Worm (Caenorhabditis elegans) whole organism, L2 larva: ENCODE results near the gene ule-5.

ENCODE experiments used
- R02D3.7 ChIP-seq: fragments of 150-350 bp; optimal IDR thresholded peaks from 2 replicates; lab custom pipeline; 2014; ENCODE audit warnings: missing biosample characterization, missing genetic modification characterization
- ZK546.5 ChIP-seq: sonication (generic microtip); optimal IDR thresholded peaks from 2 replicates; lab custom pipeline; 2017; ENCODE audit warnings: missing biosample characterization, missing genetic modification characterization
- aly-2 ChIP-seq: fragments of 150-350 bp; optimal IDR thresholded peaks from 2 replicates; lab custom pipeline; 2014; ENCODE audit warnings: missing biosample characterization, missing genetic modification characterization
- ama-1 ChIP-seq: fragments of 150-350 bp; optimal IDR thresholded peaks from 2 replicates; lab custom pipeline; 2018; ENCODE audit warnings: inconsistent platforms
- ceh-82 ChIP-seq: fragments of 150-350 bp; optimal IDR thresholded peaks from 2 replicates; lab custom pipeline; 2014; ENCODE audit warnings: missing biosample characterization, missing genetic modification characterization
- crh-2 ChIP-seq: sonication (generic microtip); optimal IDR thresholded peaks from 2 replicates; lab custom pipeline; 2017; ENCODE audit warnings: missing biosample characterization, missing genetic modification characterization
- elt-1 ChIP-seq: fragments of 150-350 bp; optimal IDR thresholded peaks from 2 replicates; lab custom pipeline; 2014; ENCODE audit warnings: missing biosample characterization, missing genetic modification characterization
- fos-1 ChIP-seq: fragments of 150-350 bp; optimal IDR thresholded peaks from 2 replicates; lab custom pipeline; 2014; ENCODE audit warnings: missing biosample characterization, missing genetic modification characterization
- lin-11 ChIP-seq: fragments of 150-350 bp; sonication (generic microtip); optimal IDR thresholded peaks from 2 replicates; lab custom pipeline; 2014; ENCODE audit warnings: missing biosample characterization, missing genetic modification characterization, inconsistent platforms, mixed read lengths
- lin-39 ChIP-seq: fragments of 150-350 bp; optimal IDR thresholded peaks from 2 replicates; lab custom pipeline; 2014; ENCODE audit warnings: missing biosample characterization, missing genetic modification reagents, missing genetic modification characterization
- nhr-10 ChIP-seq: sonication (generic microtip); optimal IDR thresholded peaks from 2 replicates; lab custom pipeline; 2017; ENCODE audit warnings: missing biosample characterization, missing genetic modification characterization
- nhr-12 ChIP-seq: fragments of 150-350 bp; optimal IDR thresholded peaks from 2 replicates; lab custom pipeline; 2014; ENCODE audit warnings: missing biosample characterization, missing genetic modification characterization
- nhr-129 ChIP-seq: fragments of 150-350 bp; optimal IDR thresholded peaks from 2 replicates; lab custom pipeline; 2014; ENCODE audit warnings: missing biosample characterization, missing genetic modification characterization
- nhr-25 ChIP-seq: fragments of 150-350 bp; sonication (generic microtip); optimal IDR thresholded peaks from 3 replicates; lab custom pipeline; 2014; ENCODE audit warnings: missing biosample characterization, missing genetic modification characterization
- nhr-77 ChIP-seq: fragments of 150-350 bp; optimal IDR thresholded peaks from 2 replicates; lab custom pipeline; 2014; ENCODE audit warnings: missing biosample characterization, missing genetic modification characterization
- peb-1 ChIP-seq: fragments of 150-350 bp; optimal IDR thresholded peaks from 2 replicates; lab custom pipeline; 2014; ENCODE audit warnings: missing biosample characterization, missing genetic modification characterization
- sma-9 ChIP-seq, 2 experiments: fragments of 150-350 bp in 1 of 2; sonication (generic microtip) in 1 of 2; optimal IDR thresholded peaks; 2 replicates each; lab custom pipeline; 2014 to 2016; ENCODE audit warnings: missing genetic modification characterization in 2 of 2, mild to moderate bottlenecking in 1 of 2, missing biosample characterization in 1 of 2, missing compliant biosample characterization in 1 of 2, missing genetic modification reagents in 1 of 2, moderate library complexity in 1 of 2
- unc-62 ChIP-seq: fragments of 150-350 bp; optimal IDR thresholded peaks from 2 replicates; lab custom pipeline; 2014; ENCODE audit warnings: missing biosample characterization, missing genetic modification reagents, missing genetic modification characterization
- ztf-11 ChIP-seq: sonication (generic microtip); optimal IDR thresholded peaks from 2 replicates; lab custom pipeline; 2017; ENCODE audit warnings: missing biosample characterization, missing genetic modification characterization
- ztf-4 ChIP-seq: fragments of 150-350 bp; optimal IDR thresholded peaks from 2 replicates; lab custom pipeline; 2014; ENCODE audit warnings: missing biosample characterization, missing genetic modification characterization

The ule-5 gene

DNA sequence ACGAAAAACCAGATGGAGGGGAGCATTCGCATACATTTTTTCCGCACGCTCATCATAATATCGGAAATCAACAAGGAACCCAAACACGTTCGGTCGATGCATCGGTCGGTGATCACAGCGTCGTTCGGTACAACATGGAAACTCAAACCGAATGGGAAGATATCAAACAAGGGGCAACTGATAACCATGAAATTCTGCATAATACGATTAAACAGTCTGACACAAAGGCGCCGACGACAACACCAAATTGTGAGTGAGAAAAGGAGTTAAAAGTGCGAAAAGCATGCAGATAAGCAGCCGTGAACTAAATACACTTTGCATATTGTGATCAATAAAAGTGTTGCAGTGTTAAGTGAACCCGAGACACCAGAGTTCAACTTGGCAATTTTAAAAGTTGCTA is 42.3 kb downstream of the ule-5 start:
- no peak for TF ChIP-seq lin-39 (tag; lab: Kevin White, UChicago)
- TF ChIP-seq sma-9 (GFP tag; optimal IDR thresholded peaks at IDR 0.05; lab: Kevin White, UChicago) = peak; percentile 52
- no peak for TF ChIP-seq sma-9 (tag; optimal IDR thresholded peaks at IDR 0.05; lab: Kevin White, UChicago)
- TF ChIP-seq fos-1 = peak; percentile 48
- TF ChIP-seq, all 48 proteins: peak for 2

DNA sequence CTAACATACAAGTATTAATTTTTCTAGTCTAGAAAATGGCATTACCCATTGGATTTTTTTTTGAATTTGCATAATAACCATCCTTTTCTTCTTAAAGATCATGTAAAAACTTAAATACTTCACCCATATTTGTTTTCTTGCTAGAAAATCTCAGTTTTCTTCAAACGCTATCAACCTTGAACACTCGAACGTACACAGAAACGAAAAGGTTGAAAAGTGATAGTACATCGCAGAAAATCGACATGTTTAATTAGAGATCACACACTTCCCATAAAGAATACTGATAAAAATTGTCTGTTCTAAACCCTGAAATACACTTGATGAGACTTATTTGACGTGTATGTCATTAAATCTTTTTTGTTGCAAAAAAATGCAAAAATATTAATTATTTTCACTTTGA is 44.7 kb downstream of the ule-5 start, which contains the start of gene F55G7.4:
Gene F55G7.4, plus strand, starts transcription at position 301 of the 400 bp plus-strand sequence.
- TF ChIP-seq nhr-77 (tag; lab: Kevin White, UChicago) (no peak), crh-2 (tag; lab: Kevin White, UChicago) (no peak), lin-39 (tag; lab: Kevin White, UChicago) (no peak), ceh-82 (no peak)
- TF ChIP-seq, all 48 proteins: peak for 0

DNA sequence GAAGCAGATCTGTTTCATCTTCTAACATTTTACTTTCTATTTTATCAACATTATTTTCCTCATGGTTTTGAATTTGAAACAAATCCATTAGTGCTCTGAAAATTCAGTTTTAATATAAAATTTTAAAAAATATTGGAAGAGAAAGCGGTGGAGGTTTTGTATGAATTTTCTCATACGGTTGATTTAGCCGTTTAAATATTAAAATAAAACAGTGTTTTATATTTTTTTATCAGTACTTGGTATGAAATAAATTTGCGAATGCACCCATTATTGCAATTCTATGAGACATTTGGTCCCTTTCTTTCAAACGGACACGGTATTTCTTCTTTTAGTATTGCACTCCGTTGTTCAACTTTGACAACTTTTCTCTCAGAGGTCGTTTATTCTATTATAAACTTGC is 48.6 kb downstream of the ule-5 start, which contains the start of gene dot-1.4:
Gene dot-1.4, minus strand, starts transcription at position 101 of the 400 bp plus-strand sequence.
- TF ChIP-seq crh-2 (tag; lab: Kevin White, UChicago) = no peak
- no peak for TF ChIP-seq lin-39 (tag; lab: Kevin White, UChicago)
- no peak for TF ChIP-seq ztf-11
- no peak for TF ChIP-seq nhr-10
- no peak for TF ChIP-seq unc-62 (GFP tag; lab: Kevin White, UChicago)
- no peak for TF ChIP-seq ztf-4 (tag; lab: Kevin White, UChicago)

DNA sequence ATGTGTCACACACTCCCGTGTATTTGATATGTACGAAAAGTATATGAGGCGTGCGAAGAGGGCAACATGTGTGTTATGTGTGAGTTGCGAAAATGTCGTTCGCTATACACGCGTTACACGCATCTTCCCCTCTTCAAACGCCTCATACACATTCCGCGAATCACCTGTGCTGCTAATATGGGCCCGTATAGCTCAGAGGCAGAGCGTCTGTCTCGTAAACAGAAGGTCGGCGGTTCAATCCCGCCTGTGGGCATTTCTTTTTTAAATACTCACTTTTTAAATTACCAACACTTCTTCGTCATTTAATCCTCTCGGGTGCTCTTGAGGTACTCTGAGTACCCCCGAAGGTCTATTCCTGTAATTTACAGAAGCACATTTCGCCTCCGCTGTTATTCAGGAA is 50.6 kb downstream of the ule-5 start:
- no peak for TF ChIP-seq ztf-11
- no peak for TF ChIP-seq ZK546.5 (tag; lab: Kevin White, UChicago)
- TF ChIP-seq elt-1 (tag; lab: Kevin White, UChicago) = no peak
- no peak for TF ChIP-seq R02D3.7 (tag; lab: Kevin White, UChicago)
- TF ChIP-seq crh-2 (tag; lab: Kevin White, UChicago) = no peak
- TF ChIP-seq nhr-25 (tag; lab: Kevin White, UChicago) = no peak
- TF ChIP-seq aly-2 (tag; lab: Kevin White, UChicago) = no peak
- no peak for TF ChIP-seq ama-1
- no peak for TF ChIP-seq ztf-4 (tag; lab: Kevin White, UChicago)
- no peak for TF ChIP-seq nhr-129 (tag; lab: Kevin White, UChicago)
- no peak for TF ChIP-seq nhr-12 (tag; lab: Kevin White, UChicago)
- TF ChIP-seq lin-11 = no peak
- TF ChIP-seq peb-1 (tag; lab: Kevin White, UChicago) = no peak
